Worm (Caenorhabditis elegans): ENCODE data around the gene rpoa-49.

ce11 chrII:28283-28682 is 16.6 kb upstream of the rpoa-49 start, which contains the start of gene F23F1.4:
- no peak for TF ChIP-seq cog-1 (tag; optimal IDR thresholded peaks at IDR 0.05)
- no peak for TF ChIP-seq ztf-23 (GFP tag; IDR thresholded peaks at IDR 0.05)
- no peak for TF ChIP-seq tab-1 (GFP tag; IDR thresholded peaks at IDR 0.05)
- TF ChIP-seq ztf-29 (GFP tag; IDR thresholded peaks at IDR 0.05) = no peak
- TF ChIP-seq klf-2 (GFP tag; conservative IDR thresholded peaks at IDR 0.05) = no peak
